Fruit fly (Drosophila melanogaster): ENCODE results near the gene CG8750.

CG8750 gene

dm6 chr3L:13845754-13846153 lies 2.9 kb upstream of the CG8750 start, which contains the start of gene Hml:
Hml (plus strand) TSS chr3L:13846054.
- TF ChIP-seq Jra (GFP tag; optimal IDR thresholded peaks at IDR 0.05) (no peak), lola (GFP tag; optimal IDR thresholded peaks at IDR 0.05) (no peak), Hr78 (GFP tag; optimal IDR thresholded peaks at IDR 0.05) (no peak), HLH106 (tag; optimal IDR thresholded peaks at IDR 0.05) (no peak), tai (GFP tag; optimal IDR thresholded peaks at IDR 0.05) (no peak)

dm6 chr3L:13845292-13845691 lies 2.5 kb upstream of the CG8750 start:
- TF ChIP-seq dmrt93B (GFP tag; optimal IDR thresholded peaks at IDR 0.05) (no peak), Dfd (GFP tag; optimal IDR thresholded peaks at IDR 0.05) (no peak), Vsx2 (GFP tag; optimal IDR thresholded peaks at IDR 0.05; ENCODE audit: partially characterized antibody) (no peak), Myc (optimal IDR thresholded peaks at IDR 0.05) (peak; percentile 15)

dm6 chr3L:13843356-13843755 lies 539 bp upstream of the CG8750 start, which contains the start of gene Tsp68C:
Tsp68C (plus strand) TSS chr3L:13843656.
- no peak for TF ChIP-seq Hr78 (GFP tag; optimal IDR thresholded peaks at IDR 0.05)
- no peak for TF ChIP-seq rgr (GFP tag; optimal IDR thresholded peaks at IDR 0.05)
- no peak for TF ChIP-seq jim (GFP tag; optimal IDR thresholded peaks at IDR 0.05)
- no peak for TF ChIP-seq usp (GFP tag; optimal IDR thresholded peaks at IDR 0.05)

dm6 chr3L:13842140-13842539 lies 677 bp downstream of the CG8750 start, which contains the start of gene CG8757:
CG8757 (minus strand) TSS chr3L:13842240.
- no peak for TF ChIP-seq woc (GFP tag; optimal IDR thresholded peaks at IDR 0.05)
- no peak for TF ChIP-seq CG9705 (GFP tag; optimal IDR thresholded peaks at IDR 0.05)
- TF ChIP-seq foxo (GFP tag; optimal IDR thresholded peaks at IDR 0.05): no peak
- TF ChIP-seq pan (optimal IDR thresholded peaks at IDR 0.05): no peak

dm6 chr3L:13840731-13841130 lies 2.1 kb downstream of the CG8750 start:
- TF ChIP-seq dsf (GFP tag; optimal IDR thresholded peaks at IDR 0.05; ENCODE audit: borderline replicate concordance) (no peak), Jra (GFP tag; optimal IDR thresholded peaks at IDR 0.05) (no peak), dmrt93B (GFP tag; optimal IDR thresholded peaks at IDR 0.05) (no peak), sv (GFP tag; optimal IDR thresholded peaks at IDR 0.05) (no peak), OdsH (GFP tag; optimal IDR thresholded peaks at IDR 0.05) (no peak)

- TF ChIP-seq jim (GFP tag; optimal IDR thresholded peaks at IDR 0.05) (no peak), Hr83 (GFP tag; optimal IDR thresholded peaks at IDR 0.05; ENCODE audit: poor library complexity, severe bottlenecking) (no peak), Vsx2 (GFP tag; optimal IDR thresholded peaks at IDR 0.05; ENCODE audit: partially characterized antibody) (no peak), Dfd (GFP tag; optimal IDR thresholded peaks at IDR 0.05) (no peak), Abd-B (GFP tag; optimal IDR thresholded peaks at IDR 0.05) (no peak), dsf (GFP tag; optimal IDR thresholded peaks at IDR 0.05; ENCODE audit: borderline replicate concordance) (no peak), foxo (GFP tag; optimal IDR thresholded peaks at IDR 0.05) (no peak), GATAd (GFP tag; optimal IDR thresholded peaks at IDR 0.05) (no peak), HLH106 (tag; optimal IDR thresholded peaks at IDR 0.05) (no peak), fru (GFP tag; optimal IDR thresholded peaks at IDR 0.05) (no peak), dl (GFP tag; optimal IDR thresholded peaks at IDR 0.05; ENCODE audit: insufficient read depth in 1 of 2, partially characterized antibody in 2 of 2) (no peak)
These were observed 5.4 kb downstream of the CG8750 start, which contains the start of gene CG43184 for dm6 chr3L:13837456-13837855. CG43184 (plus strand) TSS chr3L:13837756.

dm6 chr3L:13803258-13803657 lies 39.6 kb downstream of the CG8750 start, which contains the start of gene bru3:
bru3 (minus strand) TSS chr3L:13803400.
- TF ChIP-seq CG9705 (GFP tag; optimal IDR thresholded peaks at IDR 0.05) (no peak), h (GFP tag; optimal IDR thresholded peaks at IDR 0.05) (no peak), Dif (GFP tag; optimal IDR thresholded peaks at IDR 0.05; ENCODE audit: partially characterized antibody) (no peak), dl (GFP tag; optimal IDR thresholded peaks at IDR 0.05; ENCODE audit: insufficient read depth in 1 of 2, partially characterized antibody in 2 of 2) (no peak), pan (optimal IDR thresholded peaks at IDR 0.05) (no peak), CrebA (GFP tag; optimal IDR thresholded peaks at IDR 0.05; ENCODE audit: borderline replicate concordance) (no peak)

Measured in whole organism, wandering third instar larva.